Fruit fly (Drosophila melanogaster): Measurements from ENCODE around the gene CG15394.

The CG15394 gene

DNA sequence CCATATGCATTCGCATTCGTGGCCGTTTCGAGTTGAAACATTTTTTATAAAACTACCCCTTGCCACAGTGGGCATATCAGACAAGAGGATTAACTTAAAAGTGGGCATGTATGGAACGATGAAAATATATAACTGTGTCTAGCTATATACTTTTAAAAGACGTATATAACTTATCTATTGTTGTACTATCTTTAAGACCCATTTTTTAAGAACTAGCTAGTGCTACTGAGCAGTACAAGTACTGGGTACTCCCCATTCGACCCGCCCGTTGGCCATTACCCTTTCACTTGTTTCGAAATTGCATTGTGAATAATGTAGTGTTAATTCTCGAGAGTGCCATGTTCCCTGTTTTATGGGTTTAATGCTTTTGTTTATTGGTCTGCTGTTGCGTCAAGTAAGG lies 15.1 kb downstream of the CG15394 start:
- TF ChIP-seq insv (optimal IDR thresholded peaks at IDR 0.05) (no peak), ttk (optimal IDR thresholded peaks at IDR 0.05) (no peak), h (optimal IDR thresholded peaks at IDR 0.05) (no peak), Myc (optimal IDR thresholded peaks at IDR 0.05) (no peak)

DNA sequence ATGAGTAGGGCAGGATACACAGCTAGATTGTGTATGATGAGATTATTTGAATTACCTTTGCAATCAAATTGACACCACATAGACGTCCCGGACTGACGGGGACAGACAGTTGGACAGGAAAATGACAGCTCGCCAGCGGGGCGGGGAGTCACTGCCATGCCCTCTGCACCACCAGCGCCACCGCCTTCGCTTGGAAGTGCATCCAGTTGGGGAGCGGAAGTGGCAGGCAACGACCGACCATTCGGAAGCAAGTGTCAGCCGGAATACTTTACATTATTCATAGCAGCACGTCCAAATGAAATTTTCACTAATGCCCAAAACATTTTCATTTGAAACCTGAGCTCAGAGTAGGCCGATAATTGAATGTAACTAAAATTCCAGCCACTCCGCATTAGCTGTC lies 18.0 kb downstream of the CG15394 start, which contains the start of gene CG15395:
CG15395 (plus strand) TSS at position 301 of the 400 bp plus-strand sequence.
- no peak for TF ChIP-seq ttk (optimal IDR thresholded peaks at IDR 0.05)
- no peak for TF ChIP-seq h (optimal IDR thresholded peaks at IDR 0.05)
- no peak for TF ChIP-seq Myc (optimal IDR thresholded peaks at IDR 0.05)
- TF ChIP-seq insv (optimal IDR thresholded peaks at IDR 0.05), result no peak
- no peak for TF ChIP-seq psq (optimal IDR thresholded peaks at IDR 0.05)
- no peak for TF ChIP-seq Sin3A (optimal IDR thresholded peaks at IDR 0.05)

DNA sequence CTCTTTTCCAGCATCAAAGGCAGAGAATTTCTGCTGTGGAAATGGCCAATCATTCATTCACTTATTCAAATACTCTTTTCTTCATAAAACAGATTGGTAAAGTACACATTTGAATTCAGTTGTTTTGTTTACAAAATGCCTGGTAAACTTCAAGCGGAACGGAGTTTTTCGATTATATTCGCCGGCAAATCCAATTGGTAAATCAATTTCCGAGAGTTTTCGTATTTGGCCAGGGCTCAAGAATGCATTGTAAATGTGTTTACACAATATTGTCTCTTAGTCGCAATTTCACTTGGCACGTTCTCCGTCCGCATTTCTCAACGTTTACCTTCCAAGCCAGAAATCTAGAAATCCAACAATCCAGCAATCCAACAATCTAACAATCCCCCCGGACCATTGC lies 28.2 kb downstream of the CG15394 start, which contains the start of gene CG43403:
CG43403 (plus strand) TSS at position 301 of the 400 bp plus-strand sequence.
- no peak for TF ChIP-seq psq (optimal IDR thresholded peaks at IDR 0.05)

dm6 chr2L:2623947-2624346 lies 32.3 kb downstream of the CG15394 start:
- TF ChIP-seq h (optimal IDR thresholded peaks at IDR 0.05) (no peak), Myc (optimal IDR thresholded peaks at IDR 0.05) (no peak), Sin3A (optimal IDR thresholded peaks at IDR 0.05) (no peak), psq (optimal IDR thresholded peaks at IDR 0.05) (no peak), insv (optimal IDR thresholded peaks at IDR 0.05) (no peak), ttk (optimal IDR thresholded peaks at IDR 0.05) (no peak)

DNA sequence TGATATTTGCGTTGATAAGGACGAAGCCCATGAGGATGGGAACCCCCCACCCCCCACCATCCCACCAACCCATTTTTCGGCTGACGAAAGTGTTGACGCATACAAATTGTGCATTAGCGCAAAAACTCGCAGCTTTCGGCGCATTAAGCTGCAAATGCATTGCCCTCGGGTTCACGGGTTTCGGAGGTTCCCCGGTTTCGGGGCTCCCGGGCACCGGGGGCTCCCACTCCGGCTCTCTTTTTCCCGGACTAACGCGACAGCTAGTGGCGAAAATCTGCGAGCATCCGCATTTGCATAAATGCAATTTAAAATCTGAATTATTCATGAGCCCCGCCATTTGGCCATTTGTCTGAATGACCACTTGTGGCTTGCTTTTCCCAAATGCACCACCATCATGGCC lies 35.8 kb downstream of the CG15394 start:
- TF ChIP-seq insv (optimal IDR thresholded peaks at IDR 0.05) (no peak), h (optimal IDR thresholded peaks at IDR 0.05) (no peak), Sin3A (optimal IDR thresholded peaks at IDR 0.05) (no peak)

DNA sequence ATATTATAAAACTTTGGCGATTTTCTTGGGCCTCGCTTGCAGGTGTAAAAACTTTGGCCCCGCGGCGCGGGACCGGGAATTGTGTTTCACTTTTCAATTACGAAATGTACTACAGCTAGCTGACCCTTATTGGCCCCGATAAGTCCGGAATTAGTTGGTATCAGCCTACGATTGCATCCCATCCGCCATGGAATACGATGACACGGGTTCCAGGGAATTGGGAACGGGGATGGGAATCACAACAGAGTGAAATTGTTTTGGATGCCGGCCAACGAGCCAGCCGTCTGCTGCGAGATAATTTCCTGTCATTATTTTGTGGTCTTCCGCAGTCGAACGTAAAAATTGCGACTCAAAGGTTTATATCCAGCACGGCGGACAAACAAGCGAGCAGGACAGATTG lies 37.1 kb downstream of the CG15394 start:
- TF ChIP-seq h (optimal IDR thresholded peaks at IDR 0.05) (no peak), Myc (optimal IDR thresholded peaks at IDR 0.05) (no peak), insv (optimal IDR thresholded peaks at IDR 0.05) (no peak), ttk (optimal IDR thresholded peaks at IDR 0.05) (no peak), Sin3A (optimal IDR thresholded peaks at IDR 0.05) (no peak), psq (optimal IDR thresholded peaks at IDR 0.05) (no peak)

- no peak for TF ChIP-seq insv (optimal IDR thresholded peaks at IDR 0.05)
- no peak for TF ChIP-seq ttk (optimal IDR thresholded peaks at IDR 0.05)
- TF ChIP-seq h (optimal IDR thresholded peaks at IDR 0.05), result no peak
Observed at dm6 chr2L:2636326-2637001, 44.8 kb downstream of the CG15394 start.

DNA sequence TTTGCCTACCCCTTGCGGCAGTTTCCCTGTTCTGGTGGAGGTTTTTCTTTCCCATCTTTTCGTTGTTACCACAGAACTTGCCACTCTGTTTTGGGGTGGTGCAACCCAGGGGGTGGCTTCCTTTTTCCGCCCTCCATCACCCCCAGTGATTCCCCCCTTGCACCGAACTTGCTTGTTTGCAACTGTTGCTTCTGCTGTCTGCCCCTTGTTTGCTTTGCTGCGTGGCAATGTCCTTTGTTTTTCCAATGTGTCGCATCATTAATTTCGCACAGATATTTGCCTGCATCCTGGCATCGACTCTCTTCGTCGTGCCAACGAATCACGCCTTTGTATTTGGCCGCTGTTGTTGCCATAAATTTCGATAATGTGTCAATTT lies 45.3 kb downstream of the CG15394 start:
- TF ChIP-seq insv (optimal IDR thresholded peaks at IDR 0.05) (no peak), Myc (optimal IDR thresholded peaks at IDR 0.05) (no peak), Sin3A (optimal IDR thresholded peaks at IDR 0.05) (no peak), h (optimal IDR thresholded peaks at IDR 0.05) (no peak), psq (optimal IDR thresholded peaks at IDR 0.05) (no peak), ttk (optimal IDR thresholded peaks at IDR 0.05) (no peak)

Data from Kc167 (cell line).